Worm (Caenorhabditis elegans): ENCODE measurements around the gene nekl-3.

ce11 chrX:12352872-12353271, 38.4 kb downstream of the nekl-3 start, which contains the start of gene F42F12.4:
- TF ChIP-seq him-1 (tag; optimal IDR thresholded peaks at IDR 0.05) (no peak), dao-5 (tag; optimal IDR thresholded peaks at IDR 0.05) (no peak)
